Fruit fly (Drosophila melanogaster): ENCODE measurements around the gene Tsp39D.

The Tsp39D gene

dm6 chr2L:21331502-21331901 lies 12.9 kb upstream of the Tsp39D start, which contains the start of gene dimm:
TSS of gene dimm (plus strand) at chr2L:21331756.
- TF ChIP-seq spab (GFP tag; optimal IDR thresholded peaks at IDR 0.05) (no peak), CG7368 (GFP tag; optimal IDR thresholded peaks at IDR 0.05) (no peak)

dm6 chr2L:21341706-21342105 lies 2.7 kb upstream of the Tsp39D start:
- TF ChIP-seq vri (GFP tag; optimal IDR thresholded peaks at IDR 0.05) (no peak), Ets96B (tag; optimal IDR thresholded peaks at IDR 0.05) (no peak), Sox102F (GFP tag; optimal IDR thresholded peaks at IDR 0.05) (no peak), CG10631 (GFP tag; optimal IDR thresholded peaks at IDR 0.05) (no peak), net (GFP tag; optimal IDR thresholded peaks at IDR 0.05) (no peak), acj6 (GFP tag; optimal IDR thresholded peaks at IDR 0.05) (no peak), CG6163 (GFP tag; IDR thresholded peaks at IDR 0.05) (no peak), ss (GFP tag; optimal IDR thresholded peaks at IDR 0.05) (no peak), Hr4 (GFP tag; optimal IDR thresholded peaks at IDR 0.05) (no peak), Hr38 (GFP tag; optimal IDR thresholded peaks at IDR 0.05) (no peak), CG31627 (GFP tag; optimal IDR thresholded peaks at IDR 0.05) (no peak), CG34406 (GFP tag; optimal IDR thresholded peaks at IDR 0.05) (no peak), Hr39 (GFP tag; optimal IDR thresholded peaks at IDR 0.05) (no peak), dsx (GFP tag; optimal IDR thresholded peaks at IDR 0.05; ENCODE audit: poor library complexity, severe bottlenecking) (no peak), CG15336 (GFP tag; IDR thresholded peaks at IDR 0.05) (no peak), Smox (GFP tag; optimal IDR thresholded peaks at IDR 0.05) (no peak), CG6808 (GFP tag; optimal IDR thresholded peaks at IDR 0.05) (no peak), CG6792 (GFP tag; optimal IDR thresholded peaks at IDR 0.05) (no peak)

dm6 chr2L:21360916-21361315 lies 16.5 kb downstream of the Tsp39D start, which contains the start of gene dtr:
TSS of gene dtr (plus strand) at chr2L:21361216.
- TF ChIP-seq eg (GFP tag; IDR thresholded peaks at IDR 0.05): no peak
- TF ChIP-seq Blimp-1 (GFP tag; optimal IDR thresholded peaks at IDR 0.05): no peak
- no peak for TF ChIP-seq pdm3 (GFP tag; optimal IDR thresholded peaks at IDR 0.05)
- TF ChIP-seq CG9139 (GFP tag; optimal IDR thresholded peaks at IDR 0.05): no peak
- TF ChIP-seq Sox102F (GFP tag; optimal IDR thresholded peaks at IDR 0.05): no peak
- no peak for TF ChIP-seq CG15336 (GFP tag; IDR thresholded peaks at IDR 0.05)
- TF ChIP-seq CG11902 (GFP tag; optimal IDR thresholded peaks at IDR 0.05): no peak
- TF ChIP-seq CG8119 (GFP tag; IDR thresholded peaks at IDR 0.05): no peak
- no peak for TF ChIP-seq CG34406 (GFP tag; optimal IDR thresholded peaks at IDR 0.05)
- TF ChIP-seq Lpt (GFP tag; optimal IDR thresholded peaks at IDR 0.05): no peak
- no peak for TF ChIP-seq CG8319 (GFP tag; optimal IDR thresholded peaks at IDR 0.05)
- no peak for TF ChIP-seq salr (GFP tag; optimal IDR thresholded peaks at IDR 0.05)
- TF ChIP-seq Gug (GFP tag; IDR thresholded peaks at IDR 0.05): no peak

- TF ChIP-seq svp (GFP tag): peak; percentile 42
- TF ChIP-seq eg (GFP tag; IDR thresholded peaks at IDR 0.05): no peak
These were observed 22.9 kb downstream of the Tsp39D start for dm6 chr2L:21367296-21367695.

- TF ChIP-seq CG15336 (GFP tag; IDR thresholded peaks at IDR 0.05) (no peak), CG6854 (GFP tag; optimal IDR thresholded peaks at IDR 0.05) (no peak), vri (GFP tag; optimal IDR thresholded peaks at IDR 0.05) (no peak), CG6276 (GFP tag; optimal IDR thresholded peaks at IDR 0.05) (no peak), Blimp-1 (GFP tag; optimal IDR thresholded peaks at IDR 0.05) (no peak), fd85E (GFP tag; optimal IDR thresholded peaks at IDR 0.05) (no peak), CG16779 (tag; optimal IDR thresholded peaks at IDR 0.05) (no peak), dac (GFP tag; optimal IDR thresholded peaks at IDR 0.05) (no peak), Gug (GFP tag; IDR thresholded peaks at IDR 0.05) (no peak), CG9139 (GFP tag; optimal IDR thresholded peaks at IDR 0.05) (no peak), Lpt (GFP tag; optimal IDR thresholded peaks at IDR 0.05) (no peak), Sox14 (GFP tag; optimal IDR thresholded peaks at IDR 0.05) (no peak), CG11902 (GFP tag; optimal IDR thresholded peaks at IDR 0.05) (no peak), CG3919 (GFP tag; optimal IDR thresholded peaks at IDR 0.05) (no peak), CG31627 (GFP tag; optimal IDR thresholded peaks at IDR 0.05) (no peak)
These were observed 25.2 kb downstream of the Tsp39D start, which contains the start of gene Gr39b for dm6 chr2L:21369606-21370005. TSS of gene Gr39b (minus strand) at chr2L:21369706.
